Fruit fly (Drosophila melanogaster) S2 (cell line): ENCODE measurements around the gene Pmi.

Experiments
- CG8478 ChIP-seq: fragments of >200 bp; optimal IDR thresholded peaks from 2 replicates; lab custom pipeline; 2018
- CTCF ChIP-seq, 2 experiments: fragments of >200 bp; optimal IDR thresholded peaks; 2 replicates each; lab custom pipeline; 2018

- no peak for TF ChIP-seq CTCF (optimal IDR thresholded peaks at IDR 0.05; lab: Kevin White, UChicago)
- TF ChIP-seq CG8478: no peak
These were observed 48.2 kb upstream of the Pmi start for dm6 chr3L:5731639-5732038.
